Worm (Caenorhabditis elegans) whole organism, mixed stage, embryonic: ENCODE data around the gene rabn-5.

Source experiments
- nhr-12 ChIP-seq: fragments of 150-350 bp; optimal IDR thresholded peaks from 2 replicates; lab custom pipeline; 2014; ENCODE audit warnings: missing biosample characterization, missing genetic modification characterization
- nhr-237 ChIP-seq: fragments of 150-350 bp; optimal IDR thresholded peaks from 2 replicates; lab custom pipeline; 2014; ENCODE audit warnings: missing biosample characterization, missing genetic modification characterization
- nhr-28 ChIP-seq: fragments of 150-350 bp; optimal IDR thresholded peaks from 2 replicates; lab custom pipeline; 2014; ENCODE audit warnings: missing biosample characterization, missing genetic modification characterization
- unc-39 ChIP-seq: fragments of 150-350 bp; optimal IDR thresholded peaks from 2 replicates; lab custom pipeline; 2014; ENCODE audit warnings: missing biosample characterization, missing genetic modification characterization
- unc-62 ChIP-seq: fragments of 150-350 bp; optimal IDR thresholded peaks from 2 replicates; lab custom pipeline; 2014; ENCODE audit warnings: missing biosample characterization, missing genetic modification reagents, missing genetic modification characterization

DNA sequence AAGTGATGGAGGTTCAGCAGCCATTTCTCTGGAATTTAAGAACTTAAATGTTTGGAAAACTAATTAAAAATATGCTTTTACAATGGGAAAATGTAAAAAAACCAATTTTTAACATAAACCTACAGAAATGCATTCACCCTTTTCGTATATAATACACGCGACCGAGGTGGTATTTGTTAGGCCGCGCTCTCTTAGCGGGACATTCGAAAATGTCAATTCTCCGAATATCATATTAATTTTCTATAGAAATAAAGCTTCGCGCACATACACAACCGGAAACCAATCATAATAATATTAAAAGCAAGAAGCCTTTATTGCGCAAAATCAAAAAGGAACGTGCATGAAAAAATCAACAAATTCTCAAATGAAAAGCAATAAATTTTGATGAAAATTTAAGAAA, 11.1 kb upstream of the rabn-5 start, which contains the start of gene ddx-23:
- TF ChIP-seq nhr-12 (tag; lab: Kevin White, UChicago), result no peak
- TF ChIP-seq nhr-237 (tag; lab: Kevin White, UChicago), result no peak
- TF ChIP-seq nhr-28 (tag; lab: Kevin White, UChicago), result no peak
- no peak for TF ChIP-seq unc-62 (GFP tag; lab: Kevin White, UChicago)
- no peak for TF ChIP-seq unc-39 (tag; lab: Kevin White, UChicago)
